Fruit fly (Drosophila melanogaster) whole organism, embryonic: ENCODE results near the gene kri.

Experiments used
- Awh ChIP-seq: fragments of 200-800 bp; sonication (Bioruptor generic); IDR thresholded peaks from 2 replicates; pipeline ENCODE4, ENCODE4 v1.3.6; 2022; ENCODE audit warnings: missing biosample characterization, missing genetic modification characterization
- CG11504 ChIP-seq: fragments of 200-800 bp; sonication (Bioruptor generic); optimal IDR thresholded peaks from 3 replicates; lab custom pipeline; 2019; ENCODE audit warnings: missing biosample characterization, mild to moderate bottlenecking, missing genetic modification characterization, moderate library complexity
- CG11695 ChIP-seq: fragments of 200-800 bp; sonication (Bioruptor generic); IDR thresholded peaks from 3 replicates; pipeline ENCODE4 v1.3.6; 2022; ENCODE audit warnings: missing biosample characterization, missing genetic modification characterization
- CG12299 ChIP-seq: fragments of 200-800 bp; sonication (Bioruptor generic); optimal IDR thresholded peaks from 2 replicates; lab custom pipeline; 2018; ENCODE audit warnings: missing biosample characterization, mild to moderate bottlenecking, missing genetic modification characterization
- CG12391 ChIP-seq: fragments of 200-800 bp; sonication (Bioruptor generic); optimal IDR thresholded peaks from 3 replicates; lab custom pipeline; 2018; ENCODE audit warnings: missing biosample characterization, mild to moderate bottlenecking, missing genetic modification characterization, moderate library complexity
- CG14710 ChIP-seq: fragments of 200-800 bp; sonication (Bioruptor generic); optimal IDR thresholded peaks from 3 replicates; lab custom pipeline; 2019; ENCODE audit warnings: missing biosample characterization, mild to moderate bottlenecking, missing genetic modification characterization, moderate library complexity
- CG17186 ChIP-seq: fragments of 200-800 bp; sonication (Bioruptor generic); optimal IDR thresholded peaks from 3 replicates; lab custom pipeline; 2017; ENCODE audit warnings: missing biosample characterization, missing genetic modification reagents, missing genetic modification characterization
- CG2129 ChIP-seq: fragments of 200-800 bp; sonication (Bioruptor generic); IDR thresholded peaks from 2 replicates; pipeline ENCODE4 v1.3.6; 2022; ENCODE audit warnings: missing biosample characterization, missing genetic modification characterization; ENCODE audit not compliant: partially characterized antibody
- CG30431 ChIP-seq: fragments of 200-800 bp; sonication (Bioruptor generic); optimal IDR thresholded peaks from 2 replicates; lab custom pipeline; 2017; ENCODE audit warnings: missing biosample characterization, missing genetic modification characterization
- CG3163 ChIP-seq: fragments of 200-800 bp; sonication (Bioruptor generic); optimal IDR thresholded peaks from 3 replicates; lab custom pipeline; 2016; ENCODE audit warnings: missing biosample characterization, missing genetic modification characterization
- CG34422 ChIP-seq: fragments of 200-800 bp; sonication (Bioruptor generic); IDR thresholded peaks from 3 replicates; pipeline ENCODE4 v1.3.6; 2022; ENCODE audit warnings: missing biosample characterization, missing genetic modification characterization
- CG4854 ChIP-seq: fragments of 200-800 bp; sonication (Bioruptor generic); optimal IDR thresholded peaks from 2 replicates; lab custom pipeline; 2016; ENCODE audit warnings: missing biosample characterization, missing genetic modification characterization, inconsistent platforms
- CG6254 ChIP-seq: fragments of 200-800 bp; sonication (Bioruptor generic); optimal IDR thresholded peaks from 3 replicates; lab custom pipeline; 2017; ENCODE audit warnings: mild to moderate bottlenecking, missing biosample characterization, missing genetic modification reagents, missing genetic modification characterization
- CG7556 ChIP-seq: fragments of 200-800 bp; sonication (Bioruptor generic); optimal IDR thresholded peaks from 2 replicates; lab custom pipeline; 2017; ENCODE audit warnings: missing biosample characterization, mild to moderate bottlenecking, missing genetic modification characterization
- CG7745 ChIP-seq: fragments of 200-800 bp; sonication (Bioruptor generic); optimal IDR thresholded peaks from 2 replicates; lab custom pipeline; 2018; ENCODE audit warnings: missing biosample characterization, mild to moderate bottlenecking, missing genetic modification characterization, moderate library complexity
- CG7987 ChIP-seq: fragments of 200-800 bp; sonication (Bioruptor generic); optimal IDR thresholded peaks from 2 replicates; lab custom pipeline; 2018; ENCODE audit warnings: missing biosample characterization, mild to moderate bottlenecking, missing genetic modification characterization, moderate library complexity
- CG8359 ChIP-seq: fragments of 200-800 bp; sonication (Bioruptor generic); optimal IDR thresholded peaks from 2 replicates; lab custom pipeline; 2017; ENCODE audit warnings: missing biosample characterization, mild to moderate bottlenecking, missing genetic modification characterization, borderline replicate concordance
- CHES-1-like ChIP-seq: fragments of 200-800 bp; sonication (Bioruptor generic); optimal IDR thresholded peaks from 2 replicates; lab custom pipeline; 2016; ENCODE audit warnings: missing biosample characterization, missing genetic modification characterization
- Doc3 ChIP-seq: fragments of 200-800 bp; sonication (Bioruptor generic); IDR thresholded peaks from 3 replicates; pipeline ENCODE4 v1.3.6; 2022; ENCODE audit warnings: missing biosample characterization, missing genetic modification characterization; ENCODE audit not compliant: partially characterized antibody
- E2f2 ChIP-seq: fragments of 200-800 bp; sonication (Bioruptor generic); IDR thresholded peaks from 2 replicates; pipeline ENCODE4 v1.3.6; 2022; ENCODE audit warnings: missing biosample characterization, missing genetic modification characterization
- ERR ChIP-seq: fragments of 200-800 bp; sonication (Bioruptor generic); optimal IDR thresholded peaks from 2 replicates; lab custom pipeline; 2016; ENCODE audit warnings: missing biosample characterization, missing genetic modification characterization
- Fer1 ChIP-seq: fragments of 200-800 bp; sonication (Bioruptor generic); optimal IDR thresholded peaks from 2 replicates; lab custom pipeline; 2017; ENCODE audit warnings: missing biosample characterization, mild to moderate bottlenecking, missing genetic modification characterization
- HmgZ ChIP-seq: fragments of 200-800 bp; sonication (Bioruptor generic); optimal IDR thresholded peaks from 2 replicates; lab custom pipeline; 2018; ENCODE audit warnings: missing biosample characterization, mild to moderate bottlenecking, missing genetic modification characterization
- Kr ChIP-seq: fragments of 200-800 bp; sonication (Bioruptor generic); optimal IDR thresholded peaks from 2 replicates; lab custom pipeline; 2017; ENCODE audit warnings: missing biosample characterization, mild to moderate bottlenecking, missing genetic modification characterization
- NFAT ChIP-seq: fragments of 200-800 bp; sonication (Bioruptor generic); IDR thresholded peaks from 2 replicates; pipeline ENCODE4 v1.3.6; 2022; ENCODE audit warnings: missing biosample characterization, missing genetic modification characterization
- Oaz ChIP-seq: fragments of 200-800 bp; sonication (Bioruptor generic); IDR thresholded peaks from 2 replicates; pipeline ENCODE4 v1.3.6; 2022; ENCODE audit warnings: missing biosample characterization, missing genetic modification characterization
- Opbp ChIP-seq: fragments of 200-800 bp; sonication (Bioruptor generic); IDR thresholded peaks from 3 replicates; pipeline ENCODE4 v1.3.6; 2022; ENCODE audit warnings: missing biosample characterization, missing genetic modification characterization; ENCODE audit not compliant: partially characterized antibody
- Pdp1 ChIP-seq, 2 experiments: fragments of 200-800 bp; sonication (Bioruptor generic); optimal IDR thresholded peaks; 3 replicates each; lab custom pipeline; 2016; ENCODE audit warnings: missing biosample characterization in 2 of 2, missing genetic modification characterization in 2 of 2, mild to moderate bottlenecking in 1 of 2, moderate library complexity in 1 of 2
- Scr ChIP-seq: fragments of 200-800 bp; sonication (Bioruptor generic); IDR thresholded peaks from 2 replicates; pipeline ENCODE4 v1.3.6; 2022; ENCODE audit warnings: missing biosample characterization, missing genetic modification characterization; ENCODE audit not compliant: partially characterized antibody
- YL-1 ChIP-seq: fragments of 200-800 bp; sonication (Bioruptor generic); optimal IDR thresholded peaks from 3 replicates; lab custom pipeline; 2017; ENCODE audit warnings: missing biosample characterization, mild to moderate bottlenecking, missing genetic modification characterization
- amos ChIP-seq: fragments of 200-800 bp; sonication (Bioruptor generic); IDR thresholded peaks from 2 replicates; pipeline ENCODE4 v1.3.6; 2022; ENCODE audit warnings: missing biosample characterization, missing genetic modification characterization; ENCODE audit not compliant: partially characterized antibody
- az2 ChIP-seq: fragments of 200-800 bp; sonication (Bioruptor generic); optimal IDR thresholded peaks from 3 replicates; lab custom pipeline; 2016; ENCODE audit warnings: missing biosample characterization, missing genetic modification characterization
- bbx ChIP-seq: fragments of 200-800 bp; sonication (Bioruptor generic); IDR thresholded peaks from 2 replicates; pipeline ENCODE4 v1.3.6; 2022; ENCODE audit warnings: missing biosample characterization, missing genetic modification characterization; ENCODE audit not compliant: partially characterized antibody
- br ChIP-seq: fragments of >200 bp; optimal IDR thresholded peaks from 2 replicates; lab custom pipeline; 2017
- dimm ChIP-seq: fragments of 200-800 bp; sonication (Bioruptor generic); IDR thresholded peaks from 2 replicates; pipeline ENCODE4 v1.3.6; 2022; ENCODE audit warnings: missing biosample characterization, missing genetic modification characterization
- disco-r ChIP-seq: fragments of 200-800 bp; sonication (Bioruptor generic); optimal IDR thresholded peaks from 2 replicates; lab custom pipeline; 2016; ENCODE audit warnings: missing biosample characterization, missing genetic modification characterization
- hb ChIP-seq: fragments of 200-800 bp; sonication (Bioruptor generic); IDR thresholded peaks from 3 replicates; pipeline ENCODE4 v1.3.6; 2022; ENCODE audit warnings: missing biosample characterization, missing genetic modification characterization; ENCODE audit not compliant: partially characterized antibody
- hth ChIP-seq: fragments of >200 bp; optimal IDR thresholded peaks from 2 replicates; lab custom pipeline; 2017; ENCODE audit warnings: inconsistent platforms
- mld ChIP-seq: fragments of 200-800 bp; sonication (Bioruptor generic); IDR thresholded peaks from 3 replicates; pipeline ENCODE4 v1.3.6; 2022; ENCODE audit warnings: missing biosample characterization, missing genetic modification characterization; ENCODE audit not compliant: partially characterized antibody
- onecut ChIP-seq: fragments of 200-800 bp; sonication (Bioruptor generic); IDR thresholded peaks from 2 replicates; pipeline ENCODE4 v1.3.6; 2022; ENCODE audit warnings: missing biosample characterization, missing genetic modification characterization
- peb ChIP-seq: fragments of 200-800 bp; sonication (Bioruptor generic); IDR thresholded peaks from 2 replicates; pipeline ENCODE4 v1.3.6; 2022; ENCODE audit warnings: missing biosample characterization, missing genetic modification characterization
- sd ChIP-seq: fragments of 200-800 bp; sonication (Bioruptor generic); optimal IDR thresholded peaks from 3 replicates; lab custom pipeline; 2018; ENCODE audit warnings: missing biosample characterization, mild to moderate bottlenecking, missing genetic modification characterization, moderate library complexity
- sens-2 ChIP-seq: fragments of 200-800 bp; sonication (Bioruptor generic); IDR thresholded peaks from 2 replicates; pipeline ENCODE4 v1.3.6; 2022; ENCODE audit warnings: missing biosample characterization, missing genetic modification characterization
- slp2 ChIP-seq: fragments of 200-800 bp; sonication (Bioruptor generic); optimal IDR thresholded peaks from 2 replicates; lab custom pipeline; 2016; ENCODE audit warnings: missing biosample characterization, missing genetic modification characterization
- so ChIP-seq: fragments of 200-800 bp; sonication (Bioruptor generic); IDR thresholded peaks from 3 replicates; pipeline ENCODE4 v1.3.6; 2022; ENCODE audit warnings: missing biosample characterization, missing genetic modification characterization
- sug ChIP-seq: fragments of 200-800 bp; optimal IDR thresholded peaks from 2 replicates; lab custom pipeline; 2019; ENCODE audit warnings: missing biosample characterization, mild to moderate bottlenecking, missing genetic modification characterization, moderate library complexity
- tap ChIP-seq: fragments of 200-800 bp; optimal IDR thresholded peaks from 3 replicates; lab custom pipeline; 2019; ENCODE audit warnings: missing biosample characterization, mild to moderate bottlenecking, missing genetic modification characterization, moderate library complexity
- tup ChIP-seq: fragments of 200-800 bp; sonication (Bioruptor generic); optimal IDR thresholded peaks from 2 replicates; lab custom pipeline; 2016; ENCODE audit warnings: missing biosample characterization, mild to moderate bottlenecking, missing genetic modification characterization, moderate library complexity

Gene kri

DNA sequence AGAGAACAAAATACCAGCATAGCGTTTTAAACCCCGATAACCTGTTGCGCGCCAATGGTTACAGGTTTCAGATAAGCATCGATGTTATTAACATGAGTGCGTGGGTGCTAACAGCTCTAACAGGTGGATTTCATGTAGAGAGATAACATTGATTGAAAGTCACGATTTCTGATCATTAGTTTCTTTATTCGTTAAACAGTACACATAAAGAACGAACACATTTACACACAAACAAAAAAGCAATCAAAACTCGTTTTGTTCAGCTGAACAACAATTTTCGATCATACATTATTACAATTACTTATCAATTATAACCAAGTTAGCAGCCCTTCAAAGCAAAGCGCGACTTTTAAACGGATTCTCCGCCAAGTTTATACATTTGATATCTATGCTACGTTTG lies 21.1 kb upstream of the kri start (continued):
- peak; percentile 16 for TF ChIP-seq CG4854 (GFP tag; lab: Kevin White, UChicago)
- no peak for TF ChIP-seq br (lab: Kevin White, UChicago)
- TF ChIP-seq bbx (GFP tag; lab: Robert Waterston, UW): no peak
- TF ChIP-seq Oaz (GFP tag; lab: Robert Waterston, UW): no peak
- TF ChIP-seq hth (lab: Kevin White, UChicago): no peak
- no peak for TF ChIP-seq disco-r (GFP tag; lab: Kevin White, UChicago)

DNA sequence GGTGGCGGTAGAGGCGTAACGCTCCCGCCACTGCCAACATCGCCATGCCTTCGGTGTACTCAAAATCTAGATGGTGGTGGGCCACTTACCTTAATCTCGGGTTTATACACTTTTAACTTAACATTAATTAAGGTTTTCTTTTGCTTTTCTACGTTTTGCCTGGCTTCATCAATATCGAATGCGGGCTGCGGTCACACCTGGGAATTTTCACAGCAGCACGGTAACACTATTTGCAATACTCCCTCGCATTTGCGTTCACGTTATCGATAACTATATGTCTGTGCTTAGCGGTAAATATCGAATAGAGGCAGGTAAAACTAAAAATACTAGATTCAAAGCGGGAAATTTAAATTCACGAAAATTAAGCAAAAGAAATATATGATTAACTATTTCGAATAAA lies 16.8 kb upstream of the kri start, which contains the start of gene Bre1:
Gene Bre1, minus strand, starts transcription at position 226 of the 400 bp plus-strand sequence.
- no peak for TF ChIP-seq tap
- TF ChIP-seq onecut (GFP tag; lab: Robert Waterston, UW): peak; percentile 67
- TF ChIP-seq CG11695 (GFP tag; lab: Robert Waterston, UW): no peak
- TF ChIP-seq CG34422 (GFP tag; lab: Robert Waterston, UW): peak; percentile 33; the same call in 1 of the 3 replicates
- peak; percentile 44; the same call in 1 of the 2 replicates for TF ChIP-seq CG2129 (GFP tag; lab: Robert Waterston, UW)
- TF ChIP-seq mld (GFP tag; lab: Robert Waterston, UW): no peak
- TF ChIP-seq E2f2 (GFP tag; lab: Robert Waterston, UW): peak; percentile 97
- TF ChIP-seq so (GFP tag; lab: Robert Waterston, UW): no peak
- TF ChIP-seq Pdp1 (GFP tag; optimal IDR thresholded peaks at IDR 0.05; lab: Kevin White, UChicago): peak in 1 of 2 experiments; percentile 43
- TF ChIP-seq CG30431: no peak
- TF ChIP-seq amos (GFP tag; lab: Robert Waterston, UW): peak; percentile 85
- TF ChIP-seq az2 (GFP tag; lab: Kevin White, UChicago): no peak
- TF ChIP-seq Scr (GFP tag; lab: Robert Waterston, UW): peak; percentile 67
- TF ChIP-seq ERR (GFP tag; lab: Kevin White, UChicago): no peak
- TF ChIP-seq CHES-1-like (GFP tag; lab: Kevin White, UChicago): no peak
- no peak for TF ChIP-seq tup (GFP tag; lab: Kevin White, UChicago)
- TF ChIP-seq CG11504 (tag; lab: Kevin White, UChicago): no peak
- TF ChIP-seq Awh (GFP tag; lab: Robert Waterston, UW): no peak
- no peak for TF ChIP-seq CG8359 (GFP tag; lab: Kevin White, UChicago)
- TF ChIP-seq sd (tag; lab: Kevin White, UChicago): peak; percentile 87
- 0 out of 3 replicates have a peak, but pooled peaks have one; percentile 55 for TF ChIP-seq hb (GFP tag; lab: Robert Waterston, UW)
- TF ChIP-seq dimm (GFP tag; lab: Robert Waterston, UW): no peak
- TF ChIP-seq HmgZ (tag; lab: Kevin White, UChicago): peak; percentile 63
- TF ChIP-seq CG17186 (GFP tag; lab: Kevin White, UChicago): peak; percentile 48
- no peak for TF ChIP-seq Kr (GFP tag; lab: Kevin White, UChicago)
- peak; percentile 85 for TF ChIP-seq bbx (GFP tag; lab: Robert Waterston, UW)
- TF ChIP-seq CG7987 (GFP tag; lab: Kevin White, UChicago): no peak
- TF ChIP-seq peb: no peak
- peak; percentile 74 for TF ChIP-seq YL-1 (GFP tag; lab: Kevin White, UChicago)
- no peak for TF ChIP-seq CG12299 (tag; lab: Kevin White, UChicago)
- TF ChIP-seq NFAT: no peak
- TF ChIP-seq CG7556: no peak
- peak; percentile 62 for TF ChIP-seq Doc3 (GFP tag; lab: Robert Waterston, UW)
- peak; percentile 9 for TF ChIP-seq sug (tag; lab: Kevin White, UChicago)
- TF ChIP-seq slp2: no peak
- TF ChIP-seq CG12391 (tag; lab: Kevin White, UChicago): peak; percentile 4
- TF ChIP-seq CG7745 (tag; lab: Kevin White, UChicago): no peak
- TF ChIP-seq CG3163 (GFP tag; lab: Kevin White, UChicago): no peak
- peak; percentile 63 for TF ChIP-seq CG14710 (tag; lab: Kevin White, UChicago)
- peak; percentile 34 for TF ChIP-seq Fer1 (GFP tag; lab: Kevin White, UChicago)
- no peak for TF ChIP-seq sens-2
- no peak for TF ChIP-seq br (lab: Kevin White, UChicago)
- TF ChIP-seq Opbp (GFP tag; lab: Robert Waterston, UW): peak; percentile 82
- TF ChIP-seq CG6254: no peak
